Worm (Caenorhabditis elegans) whole organism, L1 larva: Measurements from ENCODE around the gene T28A11.16.

Source experiments
- ceh-82 ChIP-seq, 3 experiments: fragments of 150-350 bp in 1 of 3; sonication (generic microtip) in 2 of 3; optimal IDR thresholded peaks; 2 replicates each; lab custom pipeline; 2014 to 2017; ENCODE audit warnings: missing biosample characterization in 3 of 3, missing genetic modification characterization in 3 of 3
- ces-1 ChIP-seq: fragments of 150-350 bp; optimal IDR thresholded peaks from 2 replicates; lab custom pipeline; 2014; ENCODE audit warnings: missing biosample characterization, missing genetic modification reagents, missing genetic modification characterization
- egl-27 ChIP-seq, 2 experiments: fragments of 150-350 bp in 1 of 2; sonication (generic microtip); optimal IDR thresholded peaks; 3 replicates each; lab custom pipeline; 2017 to 2018; ENCODE audit warnings: missing biosample characterization in 2 of 2, missing genetic modification characterization in 2 of 2, missing genetic modification reagents in 2 of 2
- snpc-4 ChIP-seq: fragments of 150-350 bp; optimal IDR thresholded peaks from 2 replicates; lab custom pipeline; 2014; ENCODE audit warnings: missing biosample characterization, missing genetic modification characterization

- TF ChIP-seq snpc-4 (no peak), ceh-82 (tag; optimal IDR thresholded peaks at IDR 0.05; lab: Kevin White, UChicago) (no peak), ces-1 (GFP tag; lab: Kevin White, UChicago) (no peak), egl-27 (tag; optimal IDR thresholded peaks at IDR 0.05; lab: Kevin White, UChicago) (no peak)
These were observed 42.9 kb upstream of the T28A11.16 start, which contains the start of gene srbc-1 for ce11 chrV:3301898-3302297.
